Worm (Caenorhabditis elegans) whole organism, young adult: Measurements from ENCODE around the gene F35D2.2.

Experiments
- B0035.1 ChIP-seq: sonication (generic microtip); optimal IDR thresholded peaks from 2 replicates; lab custom pipeline; 2016; ENCODE audit warnings: missing genetic modification characterization, mild to moderate bottlenecking, missing compliant biosample characterization, missing genotype, missing genetic modification reagents
- F37B4.10 ChIP-seq: fragments of 200-800 bp; sonication (Bioruptor generic); IDR thresholded peaks from 2 replicates; pipeline ENCODE4 v1.3.6; 2022; ENCODE audit warnings: missing genetic modification characterization, missing compliant biosample characterization
- F39B2.1 ChIP-seq: fragments of 200-800 bp; sonication (Bioruptor generic); IDR thresholded peaks from 2 replicates; pipeline ENCODE4 v1.3.6; 2022; ENCODE audit warnings: missing genetic modification reagents, missing genetic modification characterization, missing compliant biosample characterization
- F49E8.2 ChIP-seq: sonication (generic microtip); optimal IDR thresholded peaks from 3 replicates; lab custom pipeline; 2017; ENCODE audit warnings: missing genetic modification characterization, mild to moderate bottlenecking, missing compliant biosample characterization, antibody characterized with exemption, moderate library complexity; ENCODE audit not compliant: insufficient read depth
- F57C9.4 ChIP-seq: sonication (generic microtip); optimal IDR thresholded peaks from 2 replicates; lab custom pipeline; 2017; ENCODE audit warnings: mild to moderate bottlenecking, missing genetic modification characterization, missing compliant biosample characterization
- K11D2.4 ChIP-seq: fragments of 200-800 bp; sonication (Bioruptor generic); IDR thresholded peaks from 2 replicates; pipeline ENCODE4 v1.3.6; 2022; ENCODE audit warnings: missing genetic modification reagents, missing genetic modification characterization, missing compliant biosample characterization
- Y56A3A.18 ChIP-seq: fragments of 200-800 bp; sonication (Bioruptor generic); IDR thresholded peaks from 2 replicates; pipeline ENCODE4 v1.3.6; 2022; ENCODE audit warnings: missing genetic modification reagents, missing genetic modification characterization, missing compliant biosample characterization
- Y95B8A.8 ChIP-seq: fragments of 200-800 bp; sonication (Bioruptor generic); IDR thresholded peaks from 2 replicates; pipeline ENCODE4 v1.3.6; 2022; ENCODE audit warnings: missing genetic modification reagents, missing genetic modification characterization, missing compliant biosample characterization
- akir-1 ChIP-seq: fragments of 200-800 bp; sonication (Bioruptor generic); optimal IDR thresholded peaks from 2 replicates; lab custom pipeline; 2018; ENCODE audit warnings: mild to moderate bottlenecking, missing genetic modification characterization, moderate library complexity, missing compliant biosample characterization
- aptf-2 ChIP-seq: fragments of 200-800 bp; sonication (Bioruptor generic); conservative IDR thresholded peaks from 2 replicates; pipeline ENCODE4 v1.3.6; 2022; ENCODE audit warnings: missing genetic modification reagents, missing genetic modification characterization, missing compliant biosample characterization
- atf-7 ChIP-seq: sonication (generic microtip); optimal IDR thresholded peaks from 2 replicates; lab custom pipeline; 2017; ENCODE audit warnings: mild to moderate bottlenecking, missing genetic modification characterization, missing compliant biosample characterization
- athp-1 ChIP-seq: sonication (generic microtip); optimal IDR thresholded peaks from 2 replicates; lab custom pipeline; 2017; ENCODE audit warnings: mild to moderate bottlenecking, missing genetic modification characterization, missing compliant biosample characterization
- attf-5 ChIP-seq: fragments of 200-800 bp; sonication (Bioruptor generic); optimal IDR thresholded peaks from 2 replicates; lab custom pipeline; 2018; ENCODE audit warnings: mild to moderate bottlenecking, missing genetic modification characterization, missing compliant biosample characterization
- bed-2 ChIP-seq: fragments of 200-800 bp; sonication (Bioruptor generic); IDR thresholded peaks from 2 replicates; pipeline ENCODE4 v1.3.6; 2022; ENCODE audit warnings: missing genetic modification reagents, missing genetic modification characterization, missing compliant biosample characterization
- ceh-100 ChIP-seq: fragments of 200-800 bp; sonication (Bioruptor generic); IDR thresholded peaks from 2 replicates; pipeline ENCODE4 v1.3.6; 2022; ENCODE audit warnings: missing genetic modification reagents, missing genetic modification characterization, missing compliant biosample characterization
- chd-7 ChIP-seq: sonication (generic microtip); optimal IDR thresholded peaks from 2 replicates; lab custom pipeline; 2016; ENCODE audit warnings: mild to moderate bottlenecking, missing genetic modification characterization, moderate library complexity, missing compliant biosample characterization
- die-1 ChIP-seq: sonication (generic microtip); optimal IDR thresholded peaks from 2 replicates; lab custom pipeline; 2016; ENCODE audit warnings: missing genotype, mild to moderate bottlenecking, missing genetic modification characterization, missing compliant biosample characterization
- dpff-1 ChIP-seq: sonication (generic microtip); optimal IDR thresholded peaks from 2 replicates; lab custom pipeline; 2017; ENCODE audit warnings: mild to moderate bottlenecking, missing genetic modification characterization, missing compliant biosample characterization
- dpl-1 ChIP-seq: fragments of 150-350 bp; optimal IDR thresholded peaks from 2 replicates; lab custom pipeline; 2014; ENCODE audit warnings: missing biosample characterization, missing genetic modification reagents, missing genetic modification characterization
- efl-1 ChIP-seq: fragments of 150-350 bp; optimal IDR thresholded peaks from 2 replicates; lab custom pipeline; 2014; ENCODE audit warnings: missing biosample characterization, missing genetic modification reagents, missing genetic modification characterization
- ekl-4 ChIP-seq: fragments of 200-800 bp; sonication (Bioruptor generic); IDR thresholded peaks from 2 replicates; pipeline ENCODE4 v1.3.6; 2022; ENCODE audit warnings: missing genetic modification reagents, missing genetic modification characterization, missing compliant biosample characterization
- hmg-1.2 ChIP-seq: fragments of 200-800 bp; sonication (Bioruptor generic); IDR thresholded peaks from 2 replicates; pipeline ENCODE4 v1.3.6; 2022; ENCODE audit warnings: missing genetic modification reagents, missing genetic modification characterization, missing compliant biosample characterization
- hmg-20 ChIP-seq: fragments of 200-800 bp; sonication (Bioruptor generic); IDR thresholded peaks from 2 replicates; pipeline ENCODE4 v1.3.6; 2022; ENCODE audit warnings: missing genetic modification reagents, missing genetic modification characterization, missing compliant biosample characterization
- hrde-1 ChIP-seq: sonication (generic microtip); optimal IDR thresholded peaks from 2 replicates; lab custom pipeline; 2016; ENCODE audit warnings: missing genetic modification characterization, mild to moderate bottlenecking, missing compliant biosample characterization, moderate library complexity, missing genotype, missing genetic modification reagents, borderline replicate concordance
- let-526 ChIP-seq: fragments of 200-800 bp; sonication (Bioruptor generic); IDR thresholded peaks from 2 replicates; pipeline ENCODE4 v1.3.6; 2022; ENCODE audit warnings: missing genetic modification reagents, missing genetic modification characterization, missing compliant biosample characterization
- lin-26 ChIP-seq: fragments of 200-800 bp; sonication (Bioruptor generic); IDR thresholded peaks from 2 replicates; pipeline ENCODE4 v1.3.6; 2022; ENCODE audit warnings: missing genetic modification reagents, missing genetic modification characterization, missing compliant biosample characterization
- lsy-27 ChIP-seq: sonication (generic microtip); optimal IDR thresholded peaks from 2 replicates; lab custom pipeline; 2017; ENCODE audit warnings: missing genetic modification characterization, mild to moderate bottlenecking, missing compliant biosample characterization, antibody characterized with exemption, missing genotype, borderline replicate concordance; ENCODE audit not compliant: insufficient read depth
- madf-6 ChIP-seq: fragments of 200-800 bp; sonication (Bioruptor generic); IDR thresholded peaks from 2 replicates; pipeline ENCODE4 v1.3.6; 2022; ENCODE audit warnings: missing genetic modification reagents, missing genetic modification characterization, missing compliant biosample characterization
- mcd-1 ChIP-seq: fragments of 200-800 bp; sonication (Bioruptor generic); IDR thresholded peaks from 2 replicates; pipeline ENCODE4 v1.3.6; 2022; ENCODE audit warnings: missing genetic modification reagents, missing genetic modification characterization, missing compliant biosample characterization
- nfyb-1 ChIP-seq: fragments of 200-800 bp; sonication (Bioruptor generic); IDR thresholded peaks from 2 replicates; pipeline ENCODE4 v1.3.6; 2022; ENCODE audit warnings: missing genetic modification reagents, missing genetic modification characterization, missing compliant biosample characterization
- nhr-80 ChIP-seq: sonication (generic microtip); optimal IDR thresholded peaks from 2 replicates; lab custom pipeline; 2016; ENCODE audit warnings: missing genetic modification characterization, missing compliant biosample characterization
- rec-8 ChIP-seq, 2 experiments: sonication (generic microtip); optimal IDR thresholded peaks; 2 replicates each; lab custom pipeline; 2016; ENCODE audit warnings: mild to moderate bottlenecking in 2 of 2, missing genetic modification characterization in 2 of 2, missing genetic modification reagents in 2 of 2, missing genotype in 2 of 2, missing biosample characterization in 1 of 2, missing compliant biosample characterization in 1 of 2, moderate library complexity in 1 of 2
- rpc-1 ChIP-seq, 2 experiments: fragments of 150-350 bp in 1 of 2; sonication (generic microtip) in 1 of 2; optimal IDR thresholded peaks; 2 replicates each; lab custom pipeline; 2014 to 2018; ENCODE audit warnings: missing biosample characterization in 1 of 2, missing genetic modification characterization in 1 of 2, missing genetic modification reagents in 1 of 2, missing genotype in 1 of 2
- snpc-1.1 ChIP-seq: sonication (generic microtip); optimal IDR thresholded peaks from 2 replicates; lab custom pipeline; 2017; ENCODE audit warnings: missing genetic modification characterization, mild to moderate bottlenecking, missing compliant biosample characterization, antibody characterized with exemption, moderate library complexity, missing genotype, missing genetic modification reagents; ENCODE audit not compliant: insufficient read depth
- snpc-3.4 ChIP-seq: sonication (generic microtip); optimal IDR thresholded peaks from 2 replicates; lab custom pipeline; 2017; ENCODE audit warnings: missing genetic modification characterization, mild to moderate bottlenecking, missing compliant biosample characterization, antibody characterized with exemption, moderate library complexity, missing genotype, missing genetic modification reagents
- tbp1 ChIP-seq: fragments of 200-800 bp; sonication (Bioruptor generic); optimal IDR thresholded peaks from 2 replicates; lab custom pipeline; 2018; ENCODE audit warnings: mild to moderate bottlenecking, missing genetic modification characterization, missing compliant biosample characterization
- tlf-1 ChIP-seq: fragments of 200-800 bp; sonication (Bioruptor generic); optimal IDR thresholded peaks from 2 replicates; lab custom pipeline; 2018; ENCODE audit warnings: mild to moderate bottlenecking, missing genetic modification characterization, missing compliant biosample characterization
- unc-130 ChIP-seq: sonication (generic microtip); optimal IDR thresholded peaks from 2 replicates; lab custom pipeline; 2016; ENCODE audit warnings: missing genetic modification reagents, missing genetic modification characterization, missing compliant biosample characterization
- ztf-22 ChIP-seq: fragments of 200-800 bp; sonication (Bioruptor generic); optimal IDR thresholded peaks from 2 replicates; lab custom pipeline; 2018; ENCODE audit warnings: mild to moderate bottlenecking, missing genetic modification characterization, moderate library complexity, missing compliant biosample characterization
- ztf-28 ChIP-seq: fragments of 200-800 bp; sonication (Bioruptor generic); IDR thresholded peaks from 2 replicates; pipeline ENCODE4 v1.3.6; 2022; ENCODE audit warnings: missing genetic modification reagents, missing genetic modification characterization, missing compliant biosample characterization
- ztf-6 ChIP-seq: fragments of 200-800 bp; sonication (Bioruptor generic); IDR thresholded peaks from 2 replicates; pipeline ENCODE4 v1.3.6; 2022; ENCODE audit warnings: missing genetic modification reagents, missing genetic modification characterization, missing compliant biosample characterization

The F35D2.2 gene

DNA sequence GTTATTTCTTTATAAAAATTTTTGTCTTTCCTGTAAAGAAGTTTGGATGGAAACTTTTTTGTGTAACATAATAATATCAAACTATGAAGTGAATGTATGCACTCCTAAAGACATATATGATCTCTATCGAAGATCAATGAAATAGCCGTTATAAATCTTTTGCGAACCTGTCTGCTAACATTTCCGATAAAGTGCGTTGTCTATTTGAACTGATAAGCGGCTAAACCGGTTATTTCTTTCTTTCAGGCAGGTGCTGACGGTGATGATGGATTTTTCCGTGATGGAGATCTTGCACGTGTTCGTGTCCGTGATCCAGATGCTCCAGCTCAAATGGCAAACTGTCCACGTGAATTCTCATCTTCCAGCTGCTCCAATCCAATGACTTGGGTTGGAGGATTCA lies 42.8 kb upstream of the F35D2.2 start:
- no peak for TF ChIP-seq chd-7 (tag; lab: Kevin White, UChicago)
- TF ChIP-seq let-526 (GFP tag; lab: Robert Waterston, UW), result no peak
- TF ChIP-seq F37B4.10 (GFP tag; lab: Robert Waterston, UW), result no peak
- no peak for TF ChIP-seq atf-7 (tag; lab: Kevin White, UChicago)
- no peak for TF ChIP-seq die-1
- TF ChIP-seq ceh-100 (GFP tag; lab: Robert Waterston, UW), result no peak
- no peak for TF ChIP-seq hmg-20 (GFP tag; lab: Robert Waterston, UW)
- no peak for TF ChIP-seq aptf-2 (GFP tag; lab: Robert Waterston, UW)
- no peak for TF ChIP-seq unc-130 (GFP tag; lab: Kevin White, UChicago)
- no peak for TF ChIP-seq snpc-1.1 (tag; lab: Kevin White, UChicago)
- no peak for TF ChIP-seq lsy-27 (tag; lab: Kevin White, UChicago)
- TF ChIP-seq F39B2.1 (GFP tag; lab: Robert Waterston, UW), result no peak
- no peak for TF ChIP-seq Y95B8A.8 (GFP tag; lab: Robert Waterston, UW)
- no peak for TF ChIP-seq dpl-1 (GFP tag; lab: Kevin White, UChicago)
- no peak for TF ChIP-seq B0035.1 (tag; lab: Kevin White, UChicago)
- TF ChIP-seq lin-26, result no peak
- TF ChIP-seq K11D2.4, result no peak
- no peak for TF ChIP-seq rec-8 (tag; optimal IDR thresholded peaks at IDR 0.05; lab: Kevin White, UChicago)
- no peak for TF ChIP-seq ekl-4 (GFP tag; lab: Robert Waterston, UW)
- TF ChIP-seq F57C9.4, result no peak

DNA sequence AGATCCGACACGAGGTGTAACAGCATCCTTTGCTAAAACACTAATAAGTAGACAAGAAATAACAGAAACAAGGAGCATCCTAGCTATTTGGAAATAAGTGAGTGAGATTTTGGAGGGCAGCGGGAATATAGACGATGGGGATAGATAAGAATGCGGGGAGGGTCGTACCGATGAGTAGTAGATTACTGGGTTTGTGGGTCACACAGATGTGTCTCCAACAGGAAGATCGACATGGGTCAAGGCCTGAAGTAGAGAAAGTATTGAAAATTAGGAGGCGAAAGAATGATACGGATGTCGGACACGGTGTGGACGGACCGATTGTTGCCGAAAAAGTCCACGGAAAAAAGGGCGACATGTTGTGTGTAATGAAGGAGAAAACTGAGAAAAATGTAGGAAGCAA lies 39.9 kb upstream of the F35D2.2 start, which contains the start of gene wrt-10:
TSS of gene wrt-10 (minus strand) at position 195 of the 400 bp plus-strand sequence.
- TF ChIP-seq hmg-20 (GFP tag; lab: Robert Waterston, UW) (no peak), hrde-1 (no peak), nhr-80 (tag; lab: Kevin White, UChicago) (no peak), bed-2 (GFP tag; lab: Robert Waterston, UW) (no peak), madf-6 (GFP tag; lab: Robert Waterston, UW) (no peak), tbp1 (no peak), Y56A3A.18 (GFP tag; lab: Robert Waterston, UW) (no peak), ztf-28 (GFP tag; lab: Robert Waterston, UW) (no peak), athp-1 (tag; lab: Kevin White, UChicago) (no peak), snpc-1.1 (tag; lab: Kevin White, UChicago) (no peak), lsy-27 (tag; lab: Kevin White, UChicago) (no peak), ztf-6 (GFP tag; lab: Robert Waterston, UW) (no peak), ztf-22 (GFP tag; lab: Kevin White, UChicago) (no peak), tlf-1 (GFP tag; lab: Kevin White, UChicago) (no peak)
- TF ChIP-seq, all 124 proteins: peak for 0

DNA sequence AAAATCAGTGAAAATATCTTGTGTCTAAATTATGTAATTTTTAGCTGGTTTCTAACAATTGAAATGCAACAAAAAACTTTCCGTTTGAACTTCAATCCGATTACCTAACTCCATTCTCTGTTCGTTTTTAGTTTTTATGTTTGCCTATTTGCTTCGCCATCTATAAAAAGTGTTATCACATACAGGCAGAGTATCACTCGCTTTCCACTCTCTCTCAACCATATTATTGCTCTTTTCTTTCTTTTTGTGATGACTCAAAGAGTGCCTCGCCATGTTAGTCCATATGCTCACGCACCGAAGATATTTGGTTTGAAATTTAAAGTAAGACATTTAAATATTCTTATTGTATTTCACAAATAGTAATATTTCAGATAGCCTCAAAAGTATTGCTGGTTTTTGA lies 39.3 kb upstream of the F35D2.2 start, which contains the start of gene ZK1290.13:
TSS of gene ZK1290.13 (plus strand) at position 73 of the 400 bp plus-strand sequence.
- TF ChIP-seq athp-1 (tag; lab: Kevin White, UChicago) (no peak), nhr-80 (tag; lab: Kevin White, UChicago) (peak; percentile 48), mcd-1 (no peak)

DNA sequence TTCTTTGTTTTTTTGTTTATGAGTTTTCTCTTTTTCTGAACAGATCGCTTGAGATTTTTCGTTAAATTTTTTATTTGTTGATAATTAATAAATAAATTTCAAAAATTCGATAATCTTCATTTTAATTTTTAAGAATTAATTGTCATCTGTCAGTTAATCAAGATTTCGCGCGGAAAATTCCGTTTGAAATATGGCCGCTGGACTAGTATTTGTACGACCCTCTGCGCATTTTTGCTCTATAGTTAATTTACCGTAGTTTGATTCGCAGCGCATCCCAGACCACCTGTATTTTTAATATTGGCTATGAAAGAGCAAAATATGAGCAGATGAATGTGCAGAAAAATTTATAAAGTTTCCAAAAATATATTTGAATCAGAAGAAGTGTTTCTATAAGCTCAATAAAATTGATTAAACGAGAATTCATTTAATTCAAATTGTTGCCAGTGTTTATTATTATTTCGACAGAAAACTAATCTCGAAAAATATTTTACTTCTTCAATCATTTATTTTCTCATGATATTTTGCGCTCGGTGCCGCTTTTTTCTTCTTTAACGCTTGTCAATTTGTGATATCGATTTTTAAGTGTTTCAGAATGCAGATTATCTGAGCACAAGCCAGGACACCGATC lies 36.5 kb upstream of the F35D2.2 start, which contains the start of gene nfi-1:
TSS of gene nfi-1 (plus strand) at position 578 of the 628 bp plus-strand sequence.
- TF ChIP-seq mcd-1, result peak; percentile 49; the same call in 1 of the 2 replicates
- TF ChIP-seq dpl-1 (GFP tag; lab: Kevin White, UChicago), result peak; percentile 22
- no peak for TF ChIP-seq F49E8.2 (tag; lab: Kevin White, UChicago)
- no peak for TF ChIP-seq akir-1
- TF ChIP-seq efl-1 (GFP tag; lab: Kevin White, UChicago), result peak; percentile 59
- TF ChIP-seq snpc-3.4 (tag; lab: Kevin White, UChicago), result no peak
- TF ChIP-seq dpff-1 (tag; lab: Kevin White, UChicago), result no peak
- TF ChIP-seq nfyb-1, result no peak
- peak; percentile 35 for TF ChIP-seq nhr-80 (tag; lab: Kevin White, UChicago)
- TF ChIP-seq rpc-1 (optimal IDR thresholded peaks at IDR 0.05; lab: Kevin White, UChicago), result no peak
- no peak for TF ChIP-seq rpc-1 (tag; optimal IDR thresholded peaks at IDR 0.05; lab: Kevin White, UChicago)
- no peak for TF ChIP-seq F57C9.4
- TF ChIP-seq attf-5 (GFP tag; lab: Kevin White, UChicago), result peak; percentile 57
- TF ChIP-seq hmg-1.2, result no peak; the same call in 1 of the 2 replicates
